Worm (Caenorhabditis elegans) whole organism, L4 larva: Measurements from ENCODE around the gene B0391.14.
"Not testable (repeated sequence)": the region's sequence is repeated elsewhere in the genome, so short reads cannot be mapped to it uniquely, and the experiment has no call there.

ENCODE experiments used
- F44E2.7 ChIP-seq: fragments of 200-800 bp; sonication (Bioruptor generic); IDR thresholded peaks from 2 replicates; pipeline ENCODE4 v2.1.2; 2022; ENCODE audit warnings: missing genetic modification characterization, missing compliant biosample characterization
- daf-19 ChIP-seq: fragments of 200-800 bp; sonication (Bioruptor generic); conservative IDR thresholded peaks from 2 replicates; pipeline ENCODE4 v1.3.6; 2022; ENCODE audit warnings: missing genetic modification characterization, missing compliant biosample characterization
- dmd-8 ChIP-seq: fragments of 200-800 bp; sonication (Bioruptor generic); IDR thresholded peaks from 2 replicates; pipeline ENCODE4 v1.3.6; 2022; ENCODE audit warnings: missing genetic modification characterization, missing compliant biosample characterization
- egl-43 ChIP-seq: fragments of 200-800 bp; sonication (Bioruptor generic); IDR thresholded peaks from 2 replicates; pipeline ENCODE4 v1.3.6; 2022; ENCODE audit warnings: missing genetic modification reagents, missing genetic modification characterization, missing compliant biosample characterization
- fkh-10 ChIP-seq: fragments of 150-350 bp; optimal IDR thresholded peaks from 2 replicates; lab custom pipeline; 2014; ENCODE audit warnings: missing biosample characterization, missing genetic modification reagents, missing genetic modification characterization
- hlh-11 ChIP-seq: fragments of 200-800 bp; sonication (Bioruptor generic); optimal IDR thresholded peaks from 2 replicates; lab custom pipeline; 2018; ENCODE audit warnings: mild to moderate bottlenecking, missing genetic modification characterization, missing compliant biosample characterization
- jun-1 ChIP-seq: fragments of 150-350 bp; optimal IDR thresholded peaks from 2 replicates; lab custom pipeline; 2014; ENCODE audit warnings: missing biosample characterization, missing genetic modification reagents, missing genetic modification characterization
- lin-38 ChIP-seq: fragments of 200-800 bp; sonication (Bioruptor generic); IDR thresholded peaks from 2 replicates; pipeline ENCODE4 v1.3.6; 2022; ENCODE audit warnings: missing genetic modification reagents, missing genetic modification characterization, missing compliant biosample characterization
- lin-39 ChIP-seq: fragments of 150-350 bp; optimal IDR thresholded peaks from 2 replicates; lab custom pipeline; 2014; ENCODE audit warnings: missing biosample characterization, missing genetic modification reagents, missing genetic modification characterization
- madf-5 ChIP-seq, 2 experiments: fragments of 200-800 bp; sonication (Bioruptor generic); IDR thresholded peaks; 2 replicates each; pipeline ENCODE4 v1.3.6; 2022; ENCODE audit warnings: missing compliant biosample characterization in 2 of 2, missing genetic modification characterization in 2 of 2
- nhr-237 ChIP-seq: sonication (generic microtip); optimal IDR thresholded peaks from 2 replicates; lab custom pipeline; 2017; ENCODE audit warnings: missing biosample characterization, missing genetic modification characterization
- nhr-28 ChIP-seq: fragments of 150-350 bp; optimal IDR thresholded peaks from 2 replicates; lab custom pipeline; 2014; ENCODE audit warnings: missing biosample characterization, missing genetic modification characterization
- nhr-76 ChIP-seq: fragments of 150-350 bp; optimal IDR thresholded peaks from 2 replicates; lab custom pipeline; 2014; ENCODE audit warnings: missing biosample characterization, missing genetic modification characterization
- pha-4 ChIP-seq, 2 experiments: fragments of 150-350 bp in 1 of 2; fragments of 200-800 bp in 1 of 2; sonication (Bioruptor generic) in 1 of 2; IDR thresholded peaks in 1 of 2; optimal IDR thresholded peaks in 1 of 2; 2 replicates each; pipeline versions ENCODE4 v1.3.6 to Lab custom; 2014 to 2022; ENCODE audit warnings: missing genetic modification characterization in 2 of 2, missing genetic modification reagents in 2 of 2, missing biosample characterization in 1 of 2, missing compliant biosample characterization in 1 of 2

DNA sequence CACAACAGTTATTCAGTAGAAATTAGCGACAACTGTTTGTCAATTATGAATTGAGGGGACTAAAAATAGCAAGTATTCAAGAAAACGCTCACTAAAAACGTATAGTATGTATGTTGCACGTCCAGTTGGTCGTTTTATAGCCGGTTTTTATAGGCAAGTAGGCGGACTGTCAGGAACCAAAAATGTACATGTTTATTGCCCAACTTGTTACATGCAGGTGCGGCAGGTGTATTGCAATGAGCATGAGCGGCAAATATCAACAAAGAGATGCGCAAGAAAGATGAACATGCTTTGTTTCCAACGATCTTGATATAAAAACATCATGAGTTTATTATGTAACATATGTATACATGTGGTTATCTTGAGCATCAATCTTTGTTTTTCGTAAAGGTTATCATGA is at the start of gene B0391.14:
- TF ChIP-seq nhr-237 (tag; lab: Kevin White, UChicago); fkh-10; lin-39 (tag; lab: Kevin White, UChicago); daf-19 (GFP tag; lab: Robert Waterston, UW); hlh-11; madf-5 (GFP tag; IDR thresholded peaks at IDR 0.05; lab: Robert Waterston, UW); lin-38; pha-4 (GFP tag; IDR thresholded peaks at IDR 0.05; lab: Robert Waterston, UW); pha-4 (tag; optimal IDR thresholded peaks at IDR 0.05; lab: Kevin White, UChicago); nhr-76; jun-1 (tag; lab: Kevin White, UChicago); F44E2.7; dmd-8 (GFP tag; lab: Robert Waterston, UW); egl-43; nhr-28 (tag; lab: Kevin White, UChicago): not testable (repeated sequence)
